Worm (Caenorhabditis elegans) whole organism, L1 larva: Measurements from ENCODE around the gene pgap-1.

Experiments
- C16A3.4 ChIP-seq: fragments of 150-350 bp; optimal IDR thresholded peaks from 2 replicates; lab custom pipeline; 2014; ENCODE audit warnings: missing biosample characterization, missing genetic modification characterization
- alr-1 ChIP-seq: fragments of 200-800 bp; sonication (Bioruptor generic); optimal IDR thresholded peaks from 2 replicates; lab custom pipeline; 2018; ENCODE audit warnings: borderline replicate concordance, mild to moderate bottlenecking, missing genetic modification characterization, missing compliant biosample characterization
- blmp-1 ChIP-seq: fragments of 150-350 bp; optimal IDR thresholded peaks from 2 replicates; lab custom pipeline; 2014; ENCODE audit warnings: missing biosample characterization, missing genetic modification characterization
- ceh-63 ChIP-seq: fragments of 200-800 bp; sonication (Bioruptor generic); optimal IDR thresholded peaks from 2 replicates; lab custom pipeline; 2018; ENCODE audit warnings: mild to moderate bottlenecking, missing genetic modification characterization, missing compliant biosample characterization
- dsc-1 ChIP-seq: sonication (generic microtip); optimal IDR thresholded peaks from 2 replicates; lab custom pipeline; 2016; ENCODE audit warnings: mild to moderate bottlenecking, missing genetic modification characterization, missing compliant biosample characterization
- efl-1 ChIP-seq, 4 experiments: fragments of 150-350 bp; optimal IDR thresholded peaks in 3 of 4; peaks in 1 of 4; 1 replicate in 1 of 4; 2 replicates in 3 of 4; lab custom pipeline; 2014; ENCODE audit warnings: missing biosample characterization in 2 of 4, missing genetic modification characterization in 2 of 4, missing genetic modification reagents in 2 of 4
- efl-3 ChIP-seq: fragments of 200-800 bp; sonication (Bioruptor generic); optimal IDR thresholded peaks from 2 replicates; lab custom pipeline; 2018; ENCODE audit warnings: mild to moderate bottlenecking, missing genetic modification characterization, missing compliant biosample characterization
- egl-13 ChIP-seq: sonication (generic microtip); optimal IDR thresholded peaks from 2 replicates; lab custom pipeline; 2016; ENCODE audit warnings: missing genotype, missing genetic modification reagents, missing genetic modification characterization, missing compliant biosample characterization
- elt-2 ChIP-seq: sonication (generic microtip); optimal IDR thresholded peaks from 2 replicates; lab custom pipeline; 2016; ENCODE audit warnings: missing genetic modification characterization, mild to moderate bottlenecking, inconsistent platforms, missing compliant biosample characterization, missing genetic modification reagents
- elt-3 ChIP-seq, 6 experiments: fragments of 150-350 bp in 1 of 6; sonication (generic microtip); optimal IDR thresholded peaks; 2 replicates each; lab custom pipeline; 2017 to 2018; ENCODE audit warnings: missing biosample characterization in 6 of 6, missing genetic modification characterization in 6 of 6, inconsistent platforms in 1 of 6
- fkh-10 ChIP-seq: sonication (generic microtip); optimal IDR thresholded peaks from 2 replicates; lab custom pipeline; 2017; ENCODE audit warnings: missing biosample characterization, missing genetic modification reagents, missing genetic modification characterization
- fkh-8 ChIP-seq: sonication (generic microtip); optimal IDR thresholded peaks from 2 replicates; lab custom pipeline; 2016; ENCODE audit warnings: mild to moderate bottlenecking, missing genetic modification characterization, missing compliant biosample characterization
- grh-1 ChIP-seq: fragments of 200-800 bp; sonication (Bioruptor generic); IDR thresholded peaks from 2 replicates; pipeline ENCODE4 v1.3.6; 2022; ENCODE audit warnings: missing genetic modification reagents, missing genetic modification characterization, missing compliant biosample characterization
- irx-1 ChIP-seq: sonication (generic microtip); optimal IDR thresholded peaks from 2 replicates; lab custom pipeline; 2016; ENCODE audit warnings: missing genetic modification characterization, missing compliant biosample characterization
- isw-1 ChIP-seq: fragments of 200-800 bp; sonication (Bioruptor generic); IDR thresholded peaks from 2 replicates; pipeline ENCODE4 v1.3.6; 2022; ENCODE audit warnings: missing genetic modification characterization, missing compliant biosample characterization
- jun-1 ChIP-seq: fragments of 150-350 bp; optimal IDR thresholded peaks from 2 replicates; lab custom pipeline; 2014; ENCODE audit warnings: missing biosample characterization, missing genetic modification reagents, missing genetic modification characterization
- lin-14 ChIP-seq: fragments of 200-800 bp; sonication (Bioruptor generic); optimal IDR thresholded peaks from 2 replicates; lab custom pipeline; 2018; ENCODE audit warnings: mild to moderate bottlenecking, missing genetic modification characterization, moderate library complexity, missing compliant biosample characterization
- mab-9 ChIP-seq: fragments of 200-800 bp; sonication (Bioruptor generic); IDR thresholded peaks from 2 replicates; pipeline ENCODE4 v1.3.6; 2022; ENCODE audit warnings: missing genetic modification reagents, missing genetic modification characterization, missing compliant biosample characterization
- mdl-1 ChIP-seq, 2 experiments: fragments of 150-350 bp; optimal IDR thresholded peaks; 2 replicates each; lab custom pipeline; 2014 to 2017; ENCODE audit warnings: missing biosample characterization in 2 of 2, missing genetic modification characterization in 2 of 2, inconsistent platforms in 1 of 2
- mef-2 ChIP-seq: fragments of 150-350 bp; optimal IDR thresholded peaks from 2 replicates; lab custom pipeline; 2014; ENCODE audit warnings: missing biosample characterization, missing genetic modification characterization
- nhr-12 ChIP-seq: sonication (generic microtip); optimal IDR thresholded peaks from 2 replicates; lab custom pipeline; 2017; ENCODE audit warnings: missing biosample characterization, missing genetic modification characterization
- nhr-20 ChIP-seq: sonication (generic microtip); optimal IDR thresholded peaks from 2 replicates; lab custom pipeline; 2016; ENCODE audit warnings: mild to moderate bottlenecking, missing genetic modification characterization, missing compliant biosample characterization
- nhr-28 ChIP-seq: fragments of 150-350 bp; optimal IDR thresholded peaks from 2 replicates; lab custom pipeline; 2014; ENCODE audit warnings: missing biosample characterization, missing genetic modification characterization
- nhr-47 ChIP-seq: sonication (generic microtip); optimal IDR thresholded peaks from 2 replicates; lab custom pipeline; 2016; ENCODE audit warnings: mild to moderate bottlenecking, missing genetic modification characterization, moderate library complexity, missing compliant biosample characterization
- nhr-71 ChIP-seq: sonication (generic microtip); optimal IDR thresholded peaks from 2 replicates; lab custom pipeline; 2016; ENCODE audit warnings: mild to moderate bottlenecking, missing genetic modification characterization, moderate library complexity, missing compliant biosample characterization
- nhr-84 ChIP-seq: sonication (generic microtip); optimal IDR thresholded peaks from 2 replicates; lab custom pipeline; 2017; ENCODE audit warnings: missing biosample characterization, missing genetic modification characterization
- nhr-85 ChIP-seq: sonication (generic microtip); peaks from one replicate; lab custom pipeline; 2016; ENCODE audit warnings: missing genetic modification characterization, inconsistent platforms, missing compliant biosample characterization
- nhr-90 ChIP-seq: sonication (generic microtip); optimal IDR thresholded peaks from 2 replicates; lab custom pipeline; 2016; ENCODE audit warnings: mild to moderate bottlenecking, missing genetic modification characterization, missing compliant biosample characterization; ENCODE audit not compliant: poor library complexity
- pax-3 ChIP-seq: fragments of 200-800 bp; sonication (Bioruptor generic); optimal IDR thresholded peaks from 2 replicates; lab custom pipeline; 2018; ENCODE audit warnings: mild to moderate bottlenecking, missing genetic modification characterization, moderate library complexity, missing compliant biosample characterization
- snu-23 ChIP-seq: sonication (generic microtip); optimal IDR thresholded peaks from 2 replicates; lab custom pipeline; 2016; ENCODE audit warnings: missing genetic modification characterization, missing compliant biosample characterization
- sptf-1 ChIP-seq: fragments of 150-350 bp; optimal IDR thresholded peaks from 2 replicates; lab custom pipeline; 2014; ENCODE audit warnings: missing biosample characterization, missing genetic modification characterization
- swsn-7 ChIP-seq: sonication (generic microtip); optimal IDR thresholded peaks from 2 replicates; lab custom pipeline; 2016; ENCODE audit warnings: missing genetic modification characterization, missing compliant biosample characterization
- tlp-1 ChIP-seq: fragments of 150-350 bp; optimal IDR thresholded peaks from 2 replicates; lab custom pipeline; 2014; ENCODE audit warnings: missing biosample characterization, missing genetic modification characterization
- unc-30 ChIP-seq: sonication (generic microtip); optimal IDR thresholded peaks from 2 replicates; lab custom pipeline; 2017; ENCODE audit warnings: missing biosample characterization, missing genetic modification characterization
- unc-98 ChIP-seq: fragments of 200-800 bp; sonication (Bioruptor generic); IDR thresholded peaks from 2 replicates; pipeline ENCODE4 v1.3.6; 2022; ENCODE audit warnings: missing genetic modification characterization, missing compliant biosample characterization

The pgap-1 gene

DNA sequence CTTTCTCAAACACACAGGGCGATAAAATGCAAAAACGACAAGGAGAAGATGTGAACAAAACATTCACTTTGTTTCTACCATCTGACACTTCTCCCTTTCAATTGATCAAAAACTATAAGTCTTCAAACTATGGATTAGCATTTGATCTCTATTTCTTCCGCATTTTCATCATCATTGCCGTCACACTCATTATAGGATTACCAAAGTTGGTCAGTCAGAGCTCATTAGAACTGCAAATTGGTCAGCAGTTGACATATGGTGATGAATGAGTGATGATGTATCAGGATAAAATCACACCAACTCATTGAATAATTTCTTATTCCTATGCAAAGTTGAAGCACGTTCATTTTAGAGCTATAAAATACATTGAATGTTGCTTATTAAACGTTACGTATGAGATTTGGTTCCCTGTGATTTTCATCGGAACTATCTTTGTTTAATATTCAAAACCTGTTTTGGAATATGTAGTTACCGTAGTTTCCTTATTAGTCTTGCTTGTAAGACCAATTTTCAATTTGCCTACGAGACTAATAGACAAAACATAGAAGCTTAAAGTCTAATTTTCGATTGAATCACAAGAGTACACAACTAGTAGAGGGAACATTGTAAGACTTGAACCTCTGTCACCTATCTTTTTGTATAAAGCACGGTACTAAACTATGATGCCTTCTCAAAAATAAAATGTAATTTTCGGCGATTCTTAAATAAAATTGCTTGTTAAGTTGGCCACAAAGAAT is 32.1 kb upstream of the pgap-1 start (continued):
- no peak for TF ChIP-seq efl-3 (GFP tag; lab: Kevin White, UChicago)
- TF ChIP-seq alr-1 (tag; lab: Kevin White, UChicago): no peak
- peak; percentile 95 for TF ChIP-seq dsc-1 (tag; lab: Kevin White, UChicago)
- TF ChIP-seq nhr-12 (tag; lab: Kevin White, UChicago): no peak
- no peak for TF ChIP-seq egl-13 (tag; lab: Kevin White, UChicago)
- TF ChIP-seq swsn-7: no peak
- TF ChIP-seq fkh-8 (tag; lab: Kevin White, UChicago): peak; percentile 44

DNA sequence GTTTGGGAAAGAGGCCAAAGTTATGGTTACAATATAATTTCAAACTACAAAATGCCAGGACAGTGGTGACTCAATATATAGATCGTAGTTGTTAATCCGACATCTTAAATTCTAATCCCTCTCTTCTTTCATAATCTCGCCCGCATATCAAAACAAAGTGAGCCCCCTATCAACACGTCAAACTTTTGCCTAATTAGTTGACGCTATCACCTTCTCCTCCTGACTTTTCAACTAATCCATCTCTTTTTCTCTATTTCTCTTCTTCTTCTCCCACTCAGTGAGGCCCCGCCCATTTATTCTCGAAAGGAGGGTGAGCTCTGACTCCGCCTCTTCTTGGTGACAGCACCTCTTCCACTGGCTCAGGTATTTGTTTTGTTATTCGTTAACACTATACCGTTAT is 30.4 kb upstream of the pgap-1 start:
- TF ChIP-seq dsc-1 (tag; lab: Kevin White, UChicago) (peak; percentile 96), C16A3.4 (no peak), fkh-8 (tag; lab: Kevin White, UChicago) (peak; percentile 70), nhr-20 (peak; percentile 4), fkh-10 (GFP tag; lab: Kevin White, UChicago) (peak; percentile 9), nhr-71 (tag; lab: Kevin White, UChicago) (no peak), nhr-47 (tag; lab: Kevin White, UChicago) (peak; percentile 45), pax-3 (peak; percentile 47)
- TF ChIP-seq, all 84 proteins: peak for 6

DNA sequence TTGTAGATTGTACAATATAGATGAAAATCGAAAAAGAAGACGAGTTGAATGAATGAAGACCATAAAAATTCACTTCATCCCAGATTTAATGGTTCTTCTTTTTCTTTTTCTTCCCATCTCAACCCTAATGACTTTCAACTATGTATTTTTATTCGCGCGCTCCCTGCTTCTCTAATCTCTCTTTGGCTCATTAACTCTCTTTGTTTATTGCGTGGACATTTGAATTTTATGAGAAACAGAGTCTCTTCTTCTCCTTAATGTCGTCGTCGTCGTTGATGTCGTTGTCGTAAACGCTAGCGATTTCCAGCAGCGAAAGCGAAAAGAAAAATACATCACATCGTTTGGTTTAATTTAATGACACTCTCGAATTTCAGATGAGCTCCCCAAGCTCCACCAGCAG is 27.1 kb upstream of the pgap-1 start:
- TF ChIP-seq nhr-90 (tag; lab: Kevin White, UChicago) (no peak), dsc-1 (tag; lab: Kevin White, UChicago) (peak; percentile 58), nhr-20 (no peak), nhr-28 (tag; lab: Kevin White, UChicago) (no peak)
- TF ChIP-seq, all 84 proteins: peak for 1

ce11 chrV:11216137-11216536 is 25.5 kb upstream of the pgap-1 start:
- TF ChIP-seq ceh-63 (GFP tag; lab: Kevin White, UChicago): no peak
- TF ChIP-seq swsn-7: no peak
- TF ChIP-seq snu-23 (GFP tag; lab: Kevin White, UChicago): no peak
- TF ChIP-seq mef-2: no peak
- no peak for TF ChIP-seq tlp-1 (tag; lab: Kevin White, UChicago)
- no peak for TF ChIP-seq isw-1 (GFP tag; lab: Robert Waterston, UW)
- no peak for TF ChIP-seq mab-9 (GFP tag; lab: Robert Waterston, UW)
- TF ChIP-seq grh-1 (GFP tag; lab: Robert Waterston, UW): no peak
- no peak for TF ChIP-seq alr-1 (tag; lab: Kevin White, UChicago)
- TF ChIP-seq nhr-28 (tag; lab: Kevin White, UChicago): no peak
- TF ChIP-seq nhr-84: no peak
- no peak for TF ChIP-seq efl-1 (optimal IDR thresholded peaks at IDR 0.05; lab: Kevin White, UChicago)
- no peak for TF ChIP-seq efl-1 (GFP tag; optimal IDR thresholded peaks at IDR 0.05 in 1 of 2; lab: Kevin White, UChicago)
- no peak for TF ChIP-seq unc-98 (GFP tag; lab: Robert Waterston, UW)
- TF ChIP-seq sptf-1 (tag; lab: Kevin White, UChicago): no peak
- no peak for TF ChIP-seq unc-30
- no peak for TF ChIP-seq mdl-1 (tag; optimal IDR thresholded peaks at IDR 0.05; lab: Kevin White, UChicago)

DNA sequence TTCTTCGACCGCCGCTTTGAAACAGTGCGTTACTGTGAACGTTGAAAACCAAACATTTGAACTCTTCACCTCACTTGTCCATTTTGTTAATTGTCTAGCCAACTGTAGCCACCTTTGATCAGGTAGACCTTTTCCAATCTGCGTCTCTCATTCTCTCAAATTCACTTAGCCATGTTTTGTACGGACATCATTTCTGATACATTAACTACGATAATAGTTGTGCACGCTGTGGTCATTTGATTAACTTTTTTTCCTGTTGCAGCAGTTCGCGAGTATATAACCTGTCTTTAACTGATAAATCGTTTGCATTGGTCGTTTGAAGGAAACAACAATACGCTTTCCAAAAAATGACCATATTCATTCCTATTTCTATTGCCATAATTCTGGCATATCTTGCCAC is 24.3 kb upstream of the pgap-1 start, which contains the start of gene cyp-29A2:
Gene cyp-29A2, plus strand, starts transcription at position 190 of the 400 bp plus-strand sequence.
- TF ChIP-seq nhr-20 (peak; percentile 52), irx-1 (no peak), elt-2 (tag; lab: Kevin White, UChicago) (peak; percentile 17), blmp-1 (tag; lab: Kevin White, UChicago) (peak; percentile 7), nhr-85 (tag; lab: Kevin White, UChicago) (peak; percentile 8), grh-1 (GFP tag; lab: Robert Waterston, UW) (no peak), elt-3 (tag; optimal IDR thresholded peaks at IDR 0.05; lab: Kevin White, UChicago) (peak in 1 of 6 experiments; percentile 16), snu-23 (GFP tag; lab: Kevin White, UChicago) (peak; percentile 17), jun-1 (tag; lab: Kevin White, UChicago) (no peak), nhr-71 (tag; lab: Kevin White, UChicago) (peak; percentile 22), lin-14 (peak; percentile 11), nhr-47 (tag; lab: Kevin White, UChicago) (no peak)
